Worm (Caenorhabditis elegans): ENCODE results near the gene hip-1.

Gene hip-1

ce11 chrIII:13622268-13622667 lies at the start of gene hip-1:
hip-1 (minus strand) TSS chrIII:13622492.
- TF ChIP-seq ceh-43 (GFP tag; optimal IDR thresholded peaks at IDR 0.05) = no peak
- no peak for TF ChIP-seq blmp-1 (tag; optimal IDR thresholded peaks at IDR 0.05)
- TF ChIP-seq tbx-8 (GFP tag; optimal IDR thresholded peaks at IDR 0.05) = no peak
- TF ChIP-seq hlh-1 (tag; optimal IDR thresholded peaks at IDR 0.05) = no peak
- TF ChIP-seq mls-2 (tag; optimal IDR thresholded peaks at IDR 0.05) = no peak
- TF ChIP-seq cnd-1 (tag; optimal IDR thresholded peaks at IDR 0.05) = no peak
- TF ChIP-seq sptf-1 (tag; optimal IDR thresholded peaks at IDR 0.05) = no peak
- TF ChIP-seq nhr-237 (tag; optimal IDR thresholded peaks at IDR 0.05) = peak; percentile 23
- TF ChIP-seq ces-1 (GFP tag; optimal IDR thresholded peaks at IDR 0.05) = peak; percentile 40
- TF ChIP-seq unc-62 (GFP tag; optimal IDR thresholded peaks at IDR 0.05) = peak; percentile 17
- TF ChIP-seq drap-1 (GFP tag; optimal IDR thresholded peaks at IDR 0.05) = no peak
- TF ChIP-seq lsy-2 (tag; optimal IDR thresholded peaks at IDR 0.05) = peak; percentile 45
- no peak for TF ChIP-seq nhr-12 (tag; optimal IDR thresholded peaks at IDR 0.05)
- TF ChIP-seq mep-1 (tag; optimal IDR thresholded peaks at IDR 0.05) = peak; percentile 40
- no peak for TF ChIP-seq snpc-4 (tag; optimal IDR thresholded peaks at IDR 0.05)
- no peak for TF ChIP-seq lin-32 (GFP tag; optimal IDR thresholded peaks at IDR 0.05)
- TF ChIP-seq ceh-83 (GFP tag; optimal IDR thresholded peaks at IDR 0.05) = no peak
- no peak for TF ChIP-seq pha-4 (tag; optimal IDR thresholded peaks at IDR 0.05)
- no peak for TF ChIP-seq elt-3 (tag; optimal IDR thresholded peaks at IDR 0.05)
- no peak for TF ChIP-seq zip-8 (tag; optimal IDR thresholded peaks at IDR 0.05)
- no peak for TF ChIP-seq unc-39 (tag; optimal IDR thresholded peaks at IDR 0.05)
- TF ChIP-seq ham-2 (GFP tag; optimal IDR thresholded peaks at IDR 0.05) = no peak
- TF ChIP-seq nhr-28 (tag; optimal IDR thresholded peaks at IDR 0.05) = no peak
- TF ChIP-seq nhr-76 (tag; optimal IDR thresholded peaks at IDR 0.05) = no peak
- no peak for TF ChIP-seq ceh-39 (tag; optimal IDR thresholded peaks at IDR 0.05)
- peak; percentile 11 for TF ChIP-seq unc-120 (tag; optimal IDR thresholded peaks at IDR 0.05; ENCODE audit: poor library complexity, severe bottlenecking)

ce11 chrIII:13669519-13669918 lies 47.2 kb upstream of the hip-1 start:
- no peak for TF ChIP-seq hlh-1 (tag; optimal IDR thresholded peaks at IDR 0.05)
- TF ChIP-seq mep-1 (tag; optimal IDR thresholded peaks at IDR 0.05) = no peak
- TF ChIP-seq lin-32 (GFP tag; optimal IDR thresholded peaks at IDR 0.05) = no peak
- TF ChIP-seq ceh-39 (tag; optimal IDR thresholded peaks at IDR 0.05) = no peak
- TF ChIP-seq lin-13 (tag; optimal IDR thresholded peaks at IDR 0.05) = no peak
- no peak for TF ChIP-seq mab-5 (tag; optimal IDR thresholded peaks at IDR 0.05)
- no peak for TF ChIP-seq sptf-1 (tag; optimal IDR thresholded peaks at IDR 0.05)
- TF ChIP-seq bed-3 (GFP tag; optimal IDR thresholded peaks at IDR 0.05) = no peak
- no peak for TF ChIP-seq ztf-11 (tag; optimal IDR thresholded peaks at IDR 0.05)
- TF ChIP-seq unc-62 (GFP tag; optimal IDR thresholded peaks at IDR 0.05) = no peak
- TF ChIP-seq nhr-28 (tag; optimal IDR thresholded peaks at IDR 0.05) = no peak
- TF ChIP-seq ceh-43 (GFP tag; optimal IDR thresholded peaks at IDR 0.05) = no peak
- no peak for TF ChIP-seq unc-120 (tag; optimal IDR thresholded peaks at IDR 0.05; ENCODE audit: poor library complexity, severe bottlenecking)
- TF ChIP-seq blmp-1 (tag; optimal IDR thresholded peaks at IDR 0.05) = no peak
- no peak for TF ChIP-seq tbx-8 (GFP tag; optimal IDR thresholded peaks at IDR 0.05)
- no peak for TF ChIP-seq pha-4 (tag; optimal IDR thresholded peaks at IDR 0.05)
- TF ChIP-seq snpc-4 (tag; optimal IDR thresholded peaks at IDR 0.05) = no peak
- TF ChIP-seq elt-1 (tag; optimal IDR thresholded peaks at IDR 0.05; ENCODE audit: borderline replicate concordance, insufficient read depth) = no peak
- TF ChIP-seq drap-1 (GFP tag; optimal IDR thresholded peaks at IDR 0.05) = no peak

ce11 chrIII:13667739-13668138 lies 45.4 kb upstream of the hip-1 start, which contains the start of gene flp-15:
flp-15 (minus strand) TSS chrIII:13667839.
- TF ChIP-seq nhr-237 (tag; optimal IDR thresholded peaks at IDR 0.05) = no peak
- TF ChIP-seq elt-1 (tag; optimal IDR thresholded peaks at IDR 0.05; ENCODE audit: borderline replicate concordance, insufficient read depth) = no peak
- no peak for TF ChIP-seq sem-2 (GFP tag; optimal IDR thresholded peaks at IDR 0.05)

ce11 chrIII:13666406-13666805 lies 44.1 kb upstream of the hip-1 start:
- TF ChIP-seq ceh-83 (GFP tag; optimal IDR thresholded peaks at IDR 0.05) (no peak), unc-39 (tag; optimal IDR thresholded peaks at IDR 0.05) (no peak), nhr-237 (tag; optimal IDR thresholded peaks at IDR 0.05) (no peak), unc-62 (GFP tag; optimal IDR thresholded peaks at IDR 0.05) (no peak), sem-2 (GFP tag; optimal IDR thresholded peaks at IDR 0.05) (no peak), M03D4.4 (tag; optimal IDR thresholded peaks at IDR 0.05) (no peak), ceh-39 (tag; optimal IDR thresholded peaks at IDR 0.05) (no peak)
